Fruit fly (Drosophila melanogaster) whole organism, embryonic: ENCODE measurements around the gene CG7557.

ENCODE experiments used
- ATbp ChIP-seq: fragments of 200-800 bp; sonication (Bioruptor generic); optimal IDR thresholded peaks from 2 replicates; lab custom pipeline; 2017; ENCODE audit warnings: missing biosample characterization, mild to moderate bottlenecking, missing genetic modification characterization, missing genetic modification reagents
- Asciz ChIP-seq: fragments of 200-800 bp; sonication (Bioruptor generic); optimal IDR thresholded peaks from 2 replicates; lab custom pipeline; 2017; ENCODE audit warnings: missing biosample characterization, mild to moderate bottlenecking, missing genetic modification characterization, missing genetic modification reagents
- Awh ChIP-seq: fragments of 200-800 bp; sonication (Bioruptor generic); IDR thresholded peaks from 2 replicates; pipeline ENCODE4, ENCODE4 v1.3.6; 2022; ENCODE audit warnings: missing biosample characterization, missing genetic modification characterization
- Blimp-1 ChIP-seq: fragments of 200-800 bp; sonication (Bioruptor generic); optimal IDR thresholded peaks from 3 replicates; lab custom pipeline; 2018; ENCODE audit warnings: missing biosample characterization, missing genetic modification characterization, mild to moderate bottlenecking, moderate library complexity, missing genetic modification reagents
- CG10462 ChIP-seq: fragments of 200-800 bp; sonication (Bioruptor generic); optimal IDR thresholded peaks from 2 replicates; lab custom pipeline; 2016; ENCODE audit warnings: missing biosample characterization, missing genetic modification characterization
- CG10543 ChIP-seq: fragments of 200-800 bp; sonication (Bioruptor generic); optimal IDR thresholded peaks from 3 replicates; lab custom pipeline; 2017; ENCODE audit warnings: missing biosample characterization, mild to moderate bottlenecking, missing genetic modification characterization, moderate library complexity
- CG11398 ChIP-seq: fragments of 200-800 bp; sonication (Bioruptor generic); optimal IDR thresholded peaks from 2 replicates; lab custom pipeline; 2016; ENCODE audit warnings: missing biosample characterization, missing genetic modification characterization
- CG11504 ChIP-seq: fragments of 200-800 bp; sonication (Bioruptor generic); optimal IDR thresholded peaks from 3 replicates; lab custom pipeline; 2019; ENCODE audit warnings: missing biosample characterization, mild to moderate bottlenecking, missing genetic modification characterization, moderate library complexity
- CG12744 ChIP-seq: fragments of 200-800 bp; sonication (Bioruptor generic); optimal IDR thresholded peaks from 2 replicates; lab custom pipeline; 2016; ENCODE audit warnings: missing biosample characterization, missing genetic modification characterization
- CG13624 ChIP-seq: fragments of 200-800 bp; sonication (Bioruptor generic); optimal IDR thresholded peaks from 2 replicates; lab custom pipeline; 2016; ENCODE audit warnings: missing biosample characterization, missing genetic modification characterization
- CG13775 ChIP-seq: fragments of 200-800 bp; sonication (Bioruptor generic); optimal IDR thresholded peaks from 3 replicates; lab custom pipeline; 2017; ENCODE audit warnings: missing biosample characterization, mild to moderate bottlenecking, missing genetic modification characterization
- CG14441 ChIP-seq: fragments of 200-800 bp; sonication (Bioruptor generic); IDR thresholded peaks from 2 replicates; pipeline ENCODE4 v1.3.6; 2022; ENCODE audit warnings: missing biosample characterization, missing genetic modification characterization
- CG16779 ChIP-seq: fragments of 200-800 bp; sonication (Bioruptor generic); IDR thresholded peaks from 2 replicates; pipeline ENCODE4 v1.3.6; 2022; ENCODE audit warnings: missing biosample characterization, missing genetic modification characterization
- CG34224 ChIP-seq: fragments of 200-800 bp; sonication (Bioruptor generic); IDR thresholded peaks from 3 replicates; pipeline ENCODE4 v1.3.6; 2022; ENCODE audit warnings: missing biosample characterization, missing genetic modification characterization; ENCODE audit not compliant: partially characterized antibody
- CG42726 ChIP-seq: fragments of 200-800 bp; sonication (Bioruptor generic); IDR thresholded peaks from 2 replicates; pipeline ENCODE4 v1.3.6; 2022; ENCODE audit warnings: missing biosample characterization, missing genetic modification characterization; ENCODE audit not compliant: partially characterized antibody
- CG4854 ChIP-seq: fragments of 200-800 bp; sonication (Bioruptor generic); optimal IDR thresholded peaks from 2 replicates; lab custom pipeline; 2016; ENCODE audit warnings: missing biosample characterization, missing genetic modification characterization, inconsistent platforms
- CG6272 ChIP-seq: fragments of 200-800 bp; sonication (Bioruptor generic); IDR thresholded peaks from 2 replicates; pipeline ENCODE4 v1.3.6; 2022; ENCODE audit warnings: missing biosample characterization, missing genetic modification characterization
- CG8089 ChIP-seq: fragments of 200-800 bp; sonication (Bioruptor generic); optimal IDR thresholded peaks from 3 replicates; lab custom pipeline; 2016; ENCODE audit warnings: missing biosample characterization, missing genetic modification characterization
- CG9932 ChIP-seq: fragments of 200-800 bp; sonication (Bioruptor generic); IDR thresholded peaks from 2 replicates; pipeline ENCODE4 v1.3.6; 2022; ENCODE audit warnings: missing biosample characterization, missing genetic modification characterization
- Dfd ChIP-seq, 2 experiments: fragments of >200 bp; optimal IDR thresholded peaks; 2 replicates each; lab custom pipeline; 2017; ENCODE audit warnings: missing biosample characterization in 2 of 2, missing genetic modification characterization in 2 of 2
- Dp ChIP-seq: fragments of 200-800 bp; sonication (Bioruptor generic); optimal IDR thresholded peaks from 2 replicates; lab custom pipeline; 2018; ENCODE audit warnings: missing biosample characterization, mild to moderate bottlenecking, missing genetic modification characterization, moderate library complexity
- E2f1 ChIP-seq: fragments of 200-800 bp; sonication (Bioruptor generic); IDR thresholded peaks from 2 replicates; pipeline ENCODE4 v1.3.6; 2022; ENCODE audit warnings: missing biosample characterization, missing genetic modification characterization
- Fer3 ChIP-seq: fragments of 200-800 bp; sonication (Bioruptor generic); optimal IDR thresholded peaks from 2 replicates; lab custom pipeline; 2018; ENCODE audit warnings: missing biosample characterization, mild to moderate bottlenecking, missing genetic modification characterization, moderate library complexity
- HLH4C ChIP-seq: fragments of 200-800 bp; sonication (Bioruptor generic); IDR thresholded peaks from 3 replicates; pipeline ENCODE4 v1.3.6; 2022; ENCODE audit warnings: missing biosample characterization, missing genetic modification characterization; ENCODE audit not compliant: partially characterized antibody
- Med ChIP-seq: fragments of 200-800 bp; sonication (Bioruptor generic); peaks from one replicate; lab custom pipeline; 2016; ENCODE audit warnings: missing biosample characterization, missing genetic modification characterization, mild to moderate bottlenecking, inconsistent platforms, moderate library complexity
- NC2β ChIP-seq: fragments of 200-800 bp; sonication (Bioruptor generic); optimal IDR thresholded peaks from 2 replicates; lab custom pipeline; 2016; ENCODE audit warnings: missing biosample characterization, missing genetic modification characterization
- Neu2 ChIP-seq: fragments of 200-800 bp; sonication (Bioruptor generic); optimal IDR thresholded peaks from 3 replicates; lab custom pipeline; 2016; ENCODE audit warnings: missing biosample characterization, missing genetic modification characterization, borderline replicate concordance
- Nf-YC ChIP-seq: fragments of 200-800 bp; optimal IDR thresholded peaks from 3 replicates; lab custom pipeline; 2019; ENCODE audit warnings: missing biosample characterization, mild to moderate bottlenecking, missing genetic modification characterization, moderate library complexity
- Optix ChIP-seq: fragments of 200-800 bp; sonication (Bioruptor generic); IDR thresholded peaks from 3 replicates; pipeline ENCODE4 v1.3.6; 2022; ENCODE audit warnings: missing biosample characterization, missing genetic modification characterization
- Sox102F ChIP-seq: fragments of 200-800 bp; sonication (Bioruptor generic); optimal IDR thresholded peaks from 2 replicates; lab custom pipeline; 2018; ENCODE audit warnings: missing biosample characterization, mild to moderate bottlenecking, missing genetic modification characterization, moderate library complexity
- Stat92E ChIP-seq, 3 experiments: fragments of >200 bp in 2 of 3; fragments of 200-800 bp in 1 of 3; sonication (Bioruptor generic) in 1 of 3; optimal IDR thresholded peaks; 2 replicates each; lab custom pipeline; 2017 to 2019; ENCODE audit warnings: missing biosample characterization in 3 of 3, missing genetic modification characterization in 3 of 3, mild to moderate bottlenecking in 1 of 3, moderate library complexity in 1 of 3
- Vsx1 ChIP-seq: fragments of 200-800 bp; sonication (Bioruptor generic); optimal IDR thresholded peaks from 2 replicates; lab custom pipeline; 2017; ENCODE audit warnings: missing biosample characterization, mild to moderate bottlenecking, missing genetic modification characterization, missing genetic modification reagents
- YL-1 ChIP-seq: fragments of 200-800 bp; sonication (Bioruptor generic); optimal IDR thresholded peaks from 3 replicates; lab custom pipeline; 2017; ENCODE audit warnings: missing biosample characterization, mild to moderate bottlenecking, missing genetic modification characterization
- ara ChIP-seq: fragments of 200-800 bp; sonication (Bioruptor generic); IDR thresholded peaks from 2 replicates; pipeline ENCODE4 v1.3.6; 2022; ENCODE audit warnings: missing biosample characterization, missing genetic modification characterization
- br ChIP-seq: fragments of >200 bp; optimal IDR thresholded peaks from 2 replicates; lab custom pipeline; 2017
- dan ChIP-seq: fragments of 200-800 bp; sonication (Bioruptor generic); IDR thresholded peaks from 2 replicates; pipeline ENCODE4 v1.3.6; 2022; ENCODE audit warnings: missing biosample characterization, missing genetic modification characterization
- dpn ChIP-seq, 2 experiments: fragments of 200-800 bp; sonication (Bioruptor generic); optimal IDR thresholded peaks; 3 replicates each; lab custom pipeline; 2016; ENCODE audit warnings: missing biosample characterization in 2 of 2, missing genetic modification characterization in 2 of 2
- ems ChIP-seq: fragments of 200-800 bp; sonication (Bioruptor generic); optimal IDR thresholded peaks from 3 replicates; lab custom pipeline; 2016; ENCODE audit warnings: missing biosample characterization, missing genetic modification characterization
- en ChIP-seq: fragments of 200-800 bp; sonication (Bioruptor generic); optimal IDR thresholded peaks from 2 replicates; lab custom pipeline; 2016; ENCODE audit warnings: missing biosample characterization, missing genetic modification characterization
- kah ChIP-seq: fragments of 200-800 bp; sonication (Bioruptor generic); optimal IDR thresholded peaks from 2 replicates; lab custom pipeline; 2018; ENCODE audit warnings: missing biosample characterization, mild to moderate bottlenecking, missing genetic modification characterization
- klu ChIP-seq: fragments of 200-800 bp; sonication (Bioruptor generic); IDR thresholded peaks from 2 replicates; pipeline ENCODE4 v1.3.6; 2022; ENCODE audit warnings: missing biosample characterization, missing genetic modification characterization
- lbe ChIP-seq: fragments of 200-800 bp; sonication (Bioruptor generic); optimal IDR thresholded peaks from 2 replicates; lab custom pipeline; 2016; ENCODE audit warnings: missing biosample characterization, mild to moderate bottlenecking, missing genetic modification characterization
- otp ChIP-seq: fragments of 200-800 bp; sonication (Bioruptor generic); IDR thresholded peaks from 3 replicates; pipeline ENCODE4, ENCODE4 v1.3.6; 2022; ENCODE audit warnings: missing biosample characterization, missing genetic modification characterization
- pros ChIP-seq: fragments of 200-800 bp; sonication (Bioruptor generic); optimal IDR thresholded peaks from 3 replicates; lab custom pipeline; 2019; ENCODE audit warnings: missing biosample characterization, mild to moderate bottlenecking, missing genetic modification characterization, moderate library complexity
- ro ChIP-seq: fragments of 200-800 bp; sonication (Bioruptor generic); IDR thresholded peaks from 2 replicates; pipeline ENCODE4 v1.3.6; 2022; ENCODE audit warnings: missing biosample characterization, missing genetic modification characterization
- sens-2 ChIP-seq: fragments of 200-800 bp; sonication (Bioruptor generic); IDR thresholded peaks from 2 replicates; pipeline ENCODE4 v1.3.6; 2022; ENCODE audit warnings: missing biosample characterization, missing genetic modification characterization
- sisA ChIP-seq: fragments of 200-800 bp; sonication (Bioruptor generic); IDR thresholded peaks from 2 replicates; pipeline ENCODE4 v1.3.6; 2022; ENCODE audit warnings: missing biosample characterization, missing genetic modification characterization
- sna ChIP-seq: fragments of 200-800 bp; sonication (Bioruptor generic); IDR thresholded peaks from 2 replicates; pipeline ENCODE4 v1.3.6; 2022; ENCODE audit warnings: missing biosample characterization, missing genetic modification characterization; ENCODE audit not compliant: partially characterized antibody
- usp ChIP-seq: fragments of >200 bp; optimal IDR thresholded peaks from 2 replicates; lab custom pipeline; 2017; ENCODE audit warnings: missing biosample characterization, missing genetic modification characterization
- zfh1 ChIP-seq: fragments of 200-800 bp; sonication (Bioruptor generic); IDR thresholded peaks from 3 replicates; pipeline ENCODE4 v1.3.6; 2022; ENCODE audit warnings: missing biosample characterization, missing genetic modification characterization
- zfh2 ChIP-seq: fragments of 200-800 bp; sonication (Bioruptor generic); optimal IDR thresholded peaks from 2 replicates; lab custom pipeline; 2016; ENCODE audit warnings: missing biosample characterization, missing genetic modification characterization

CG7557 gene

DNA sequence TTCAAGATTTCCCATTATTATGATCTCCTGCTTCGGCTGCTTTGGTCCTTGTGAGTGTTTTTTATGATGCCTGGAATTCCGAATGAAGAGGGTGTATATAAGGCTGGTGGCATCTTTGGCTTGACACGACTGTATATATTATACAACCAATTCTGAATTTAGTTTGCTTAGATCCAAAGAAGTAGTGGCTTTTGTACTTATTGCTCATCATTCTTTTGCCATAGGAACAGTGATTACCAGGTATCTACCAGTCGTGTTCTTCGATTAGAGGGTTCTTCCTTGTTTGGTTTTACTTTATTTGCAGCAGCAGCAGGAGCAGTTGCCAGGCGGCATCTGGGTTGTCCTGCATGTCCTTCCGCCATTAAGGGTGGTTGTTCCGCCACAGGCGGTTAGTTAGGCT lies 41.4 kb upstream of the CG7557 start (continued):
- TF ChIP-seq Dp (GFP tag; lab: Kevin White, UChicago) (no peak), br (lab: Kevin White, UChicago) (no peak), NC2β (GFP tag; lab: Kevin White, UChicago) (no peak), zfh1 (no peak; the same call in 2 of the 3 replicates), sna (no peak), dan (GFP tag; lab: Robert Waterston, UW) (no peak), CG34224 (GFP tag; lab: Robert Waterston, UW) (no peak), E2f1 (GFP tag; lab: Robert Waterston, UW) (peak; percentile 55), CG13624 (GFP tag; lab: Kevin White, UChicago) (peak; percentile 50), CG42726 (no peak), CG6272 (peak; percentile 60), otp (peak; percentile 72), dpn (GFP tag; optimal IDR thresholded peaks at IDR 0.05; lab: Kevin White, UChicago) (peak; percentile 32 to 41), Vsx1 (no peak), Nf-YC (tag; lab: Kevin White, UChicago) (no peak), zfh2 (GFP tag; lab: Kevin White, UChicago) (peak; percentile 18), Sox102F (peak; percentile 59), Optix (GFP tag; lab: Robert Waterston, UW) (peak; percentile 49; the same call in 1 of the 3 replicates), lbe (GFP tag; lab: Kevin White, UChicago) (no peak), pros (GFP tag; lab: Kevin White, UChicago) (peak; percentile 75), usp (GFP tag; lab: Kevin White, UChicago) (no peak), CG4854 (GFP tag; lab: Kevin White, UChicago) (no peak), Stat92E (GFP tag; optimal IDR thresholded peaks at IDR 0.05; lab: Kevin White, UChicago) (no peak), CG16779 (no peak), sens-2 (GFP tag; lab: Robert Waterston, UW) (no peak), CG14441 (GFP tag; lab: Robert Waterston, UW) (peak; percentile 62), CG11398 (peak; percentile 56), CG12744 (GFP tag; lab: Kevin White, UChicago) (no peak), Med (GFP tag; lab: Kevin White, UChicago) (peak; percentile 91), en (GFP tag; lab: Kevin White, UChicago) (no peak), YL-1 (GFP tag; lab: Kevin White, UChicago) (no peak), CG10462 (GFP tag; lab: Kevin White, UChicago) (no peak), HLH4C (GFP tag; lab: Robert Waterston, UW) (no peak), sisA (GFP tag; lab: Robert Waterston, UW) (peak; percentile 67), Asciz (peak; percentile 21), Fer3 (tag; lab: Kevin White, UChicago) (peak; percentile 37), Dfd (GFP tag; optimal IDR thresholded peaks at IDR 0.05; lab: Kevin White, UChicago) (no peak), ems (GFP tag; lab: Kevin White, UChicago) (peak; percentile 45), ro (GFP tag; lab: Robert Waterston, UW) (no peak), CG13775 (GFP tag; lab: Kevin White, UChicago) (peak; percentile 52), ara (GFP tag; lab: Robert Waterston, UW) (peak; percentile 75), CG11504 (peak; percentile 68), klu (GFP tag; lab: Robert Waterston, UW) (peak; percentile 27; the same call in 1 of the 2 replicates), Awh (GFP tag; lab: Robert Waterston, UW) (0 out of 2 replicates have a peak, but pooled peaks have one; percentile 13), CG9932 (GFP tag; lab: Robert Waterston, UW) (peak; percentile 37; the same call in 1 of the 2 replicates), kah (GFP tag; lab: Kevin White, UChicago) (no peak), CG10543 (no peak), Blimp-1 (GFP tag; lab: Kevin White, UChicago) (peak; percentile 44), Neu2 (no peak), ATbp (GFP tag; lab: Kevin White, UChicago) (peak; percentile 50), CG8089 (GFP tag; lab: Kevin White, UChicago) (peak; percentile 16)
